Worm (Caenorhabditis elegans) whole organism, late embryonic: ENCODE data around the gene nekl-4.
A peak's percentile ranks its signal among the peaks of the same experiment; 100 is the strongest.

Experiments used
- F13H6.1 ChIP-seq: sonication (generic microtip); optimal IDR thresholded peaks from 2 replicates; lab custom pipeline; 2016; ENCODE audit warnings: missing genetic modification characterization, missing compliant biosample characterization
- K02D7.2 ChIP-seq: sonication (generic microtip); optimal IDR thresholded peaks from 2 replicates; lab custom pipeline; 2017; ENCODE audit warnings: mild to moderate bottlenecking, missing genetic modification characterization, missing compliant biosample characterization
- K09A11.1 ChIP-seq: sonication (generic microtip); optimal IDR thresholded peaks from 2 replicates; lab custom pipeline; 2017; ENCODE audit warnings: antibody characterized with exemption, mild to moderate bottlenecking, missing genetic modification characterization, missing compliant biosample characterization; ENCODE audit not compliant: insufficient read depth
- T23F11.4 ChIP-seq: fragments of 200-800 bp; sonication (Bioruptor generic); optimal IDR thresholded peaks from 2 replicates; lab custom pipeline; 2018; ENCODE audit warnings: mild to moderate bottlenecking, missing genetic modification characterization, missing compliant biosample characterization
- Y22D7AL.16 ChIP-seq: sonication (generic microtip); optimal IDR thresholded peaks from 2 replicates; lab custom pipeline; 2016; ENCODE audit warnings: missing genetic modification characterization, missing compliant biosample characterization
- ahr-1 ChIP-seq: sonication (generic microtip); optimal IDR thresholded peaks from 2 replicates; lab custom pipeline; 2016; ENCODE audit warnings: missing genetic modification characterization, missing compliant biosample characterization
- ama-1 ChIP-seq: fragments of 150-350 bp; optimal IDR thresholded peaks from 2 replicates; lab custom pipeline; 2014
- ceh-22 ChIP-seq: sonication (generic microtip); optimal IDR thresholded peaks from 2 replicates; lab custom pipeline; 2017; ENCODE audit warnings: missing biosample characterization, missing genetic modification characterization
- ceh-24 ChIP-seq: sonication (generic microtip); optimal IDR thresholded peaks from 2 replicates; lab custom pipeline; 2016; ENCODE audit warnings: mild to moderate bottlenecking, missing genetic modification characterization, missing compliant biosample characterization
- ceh-30 ChIP-seq: fragments of 150-350 bp; optimal IDR thresholded peaks from 2 replicates; lab custom pipeline; 2014; ENCODE audit warnings: missing biosample characterization, missing genetic modification characterization
- ceh-34 ChIP-seq: sonication (generic microtip); optimal IDR thresholded peaks from 2 replicates; lab custom pipeline; 2016; ENCODE audit warnings: mild to moderate bottlenecking, missing genetic modification characterization, missing compliant biosample characterization
- ceh-48 ChIP-seq: sonication (generic microtip); optimal IDR thresholded peaks from 2 replicates; lab custom pipeline; 2016; ENCODE audit warnings: missing genetic modification characterization, inconsistent platforms, missing compliant biosample characterization
- ceh-6 ChIP-seq: fragments of 200-800 bp; sonication (Bioruptor generic); optimal IDR thresholded peaks from 2 replicates; lab custom pipeline; 2018; ENCODE audit warnings: mild to moderate bottlenecking, missing genetic modification characterization, missing compliant biosample characterization
- ceh-9 ChIP-seq: sonication (generic microtip); optimal IDR thresholded peaks from 2 replicates; lab custom pipeline; 2016; ENCODE audit warnings: mild to moderate bottlenecking, missing genetic modification characterization, inconsistent platforms, missing compliant biosample characterization
- che-1 ChIP-seq: sonication (generic microtip); optimal IDR thresholded peaks from 2 replicates; lab custom pipeline; 2016; ENCODE audit warnings: mild to moderate bottlenecking, missing genetic modification characterization, missing compliant biosample characterization
- ets-4 ChIP-seq: sonication (generic microtip); optimal IDR thresholded peaks from 2 replicates; lab custom pipeline; 2016; ENCODE audit warnings: missing genetic modification characterization, missing compliant biosample characterization
- eyg-1 ChIP-seq: sonication (generic microtip); optimal IDR thresholded peaks from 2 replicates; lab custom pipeline; 2016; ENCODE audit warnings: missing genotype, missing genetic modification characterization, missing compliant biosample characterization
- fax-1 ChIP-seq: sonication (generic microtip); optimal IDR thresholded peaks from 2 replicates; lab custom pipeline; 2016; ENCODE audit warnings: missing genotype, missing genetic modification characterization, missing compliant biosample characterization
- gmeb-2 ChIP-seq: sonication (generic microtip); optimal IDR thresholded peaks from 2 replicates; lab custom pipeline; 2016; ENCODE audit warnings: missing genetic modification characterization, inconsistent platforms, missing compliant biosample characterization
- hlh-13 ChIP-seq: fragments of 200-800 bp; sonication (Bioruptor generic); optimal IDR thresholded peaks from 2 replicates; lab custom pipeline; 2018; ENCODE audit warnings: mild to moderate bottlenecking, missing genetic modification characterization, missing compliant biosample characterization
- hlh-30 ChIP-seq: sonication (generic microtip); optimal IDR thresholded peaks from 2 replicates; lab custom pipeline; 2017; ENCODE audit warnings: antibody characterized with exemption, missing genetic modification characterization, missing compliant biosample characterization; ENCODE audit not compliant: insufficient read depth
- hlh-8 ChIP-seq: sonication (generic microtip); optimal IDR thresholded peaks from 2 replicates; lab custom pipeline; 2016; ENCODE audit warnings: missing genotype, missing genetic modification characterization, missing compliant biosample characterization
- lim-6 ChIP-seq: sonication (generic microtip); optimal IDR thresholded peaks from 2 replicates; lab custom pipeline; 2016; ENCODE audit warnings: missing genetic modification characterization, missing compliant biosample characterization
- lin-11 ChIP-seq: fragments of 200-800 bp; sonication (Bioruptor generic); optimal IDR thresholded peaks from 2 replicates; lab custom pipeline; 2018; ENCODE audit warnings: mild to moderate bottlenecking, missing genetic modification characterization, missing compliant biosample characterization
- madf-2 ChIP-seq: sonication (generic microtip); optimal IDR thresholded peaks from 2 replicates; lab custom pipeline; 2017; ENCODE audit warnings: missing genetic modification characterization, missing compliant biosample characterization
- mec-3 ChIP-seq: sonication (generic microtip); optimal IDR thresholded peaks from 2 replicates; lab custom pipeline; 2016; ENCODE audit warnings: borderline replicate concordance, missing genetic modification characterization, missing compliant biosample characterization
- nfya-1 ChIP-seq: sonication (generic microtip); optimal IDR thresholded peaks from 2 replicates; lab custom pipeline; 2017; ENCODE audit warnings: missing genetic modification characterization, mild to moderate bottlenecking, missing compliant biosample characterization, antibody characterized with exemption, moderate library complexity
- npax-4 ChIP-seq: sonication (generic microtip); optimal IDR thresholded peaks from 2 replicates; lab custom pipeline; 2016; ENCODE audit warnings: missing genetic modification characterization, missing compliant biosample characterization
- pat-9 ChIP-seq: fragments of 200-800 bp; sonication (Bioruptor generic); optimal IDR thresholded peaks from 2 replicates; lab custom pipeline; 2018; ENCODE audit warnings: mild to moderate bottlenecking, missing genetic modification characterization, moderate library complexity, missing compliant biosample characterization
- pax-1 ChIP-seq: fragments of 150-350 bp; optimal IDR thresholded peaks from 2 replicates; lab custom pipeline; 2014; ENCODE audit warnings: missing biosample characterization, missing genetic modification characterization
- pha-2 ChIP-seq: sonication (generic microtip); optimal IDR thresholded peaks from 2 replicates; lab custom pipeline; 2017; ENCODE audit warnings: mild to moderate bottlenecking, missing genetic modification characterization, missing compliant biosample characterization
- pqm-1 ChIP-seq: sonication (generic microtip); optimal IDR thresholded peaks from 2 replicates; lab custom pipeline; 2016; ENCODE audit warnings: missing genetic modification characterization, missing compliant biosample characterization
- pros-1 ChIP-seq: fragments of 150-350 bp; optimal IDR thresholded peaks from 2 replicates; lab custom pipeline; 2014; ENCODE audit warnings: missing biosample characterization, missing genetic modification reagents, missing genetic modification characterization
- sox-2 ChIP-seq: fragments of 200-800 bp; sonication (Bioruptor generic); IDR thresholded peaks from 2 replicates; pipeline ENCODE4 v1.3.6; 2022; ENCODE audit warnings: missing genetic modification reagents, missing genetic modification characterization, missing compliant biosample characterization
- sox-4 ChIP-seq: sonication (generic microtip); optimal IDR thresholded peaks from 2 replicates; lab custom pipeline; 2017; ENCODE audit warnings: mild to moderate bottlenecking, missing genetic modification characterization, inconsistent platforms, missing compliant biosample characterization
- tbx-7 ChIP-seq: sonication (generic microtip); optimal IDR thresholded peaks from 2 replicates; lab custom pipeline; 2016; ENCODE audit warnings: missing genotype, missing genetic modification characterization, missing compliant biosample characterization
- ttx-3 ChIP-seq: sonication (generic microtip); optimal IDR thresholded peaks from 2 replicates; lab custom pipeline; 2016; ENCODE audit warnings: missing genetic modification reagents, missing genetic modification characterization, missing compliant biosample characterization
- unc-42 ChIP-seq: sonication (generic microtip); optimal IDR thresholded peaks from 2 replicates; lab custom pipeline; 2016; ENCODE audit warnings: missing genotype, missing genetic modification characterization, missing compliant biosample characterization
- unc-86 ChIP-seq: sonication (generic microtip); optimal IDR thresholded peaks from 2 replicates; lab custom pipeline; 2016; ENCODE audit warnings: missing genetic modification characterization, missing compliant biosample characterization
- zip-5 ChIP-seq: sonication (generic microtip); optimal IDR thresholded peaks from 2 replicates; lab custom pipeline; 2016; ENCODE audit warnings: missing genetic modification characterization, missing compliant biosample characterization
- ztf-16 ChIP-seq: sonication (generic microtip); optimal IDR thresholded peaks from 2 replicates; lab custom pipeline; 2017; ENCODE audit warnings: missing genetic modification characterization, missing compliant biosample characterization

nekl-4 gene

ce11 chrIII:5478011-5478410 lies 39.3 kb downstream of the nekl-4 start, which contains the start of gene R02F2.10:
R02F2.10 (plus strand) TSS chrIII:5478311.
- TF ChIP-seq ahr-1 = no peak
- no peak for TF ChIP-seq ama-1
- TF ChIP-seq K02D7.2 (tag; lab: Kevin White, UChicago) = no peak
- TF ChIP-seq ceh-9 (tag; lab: Kevin White, UChicago) = no peak
- no peak for TF ChIP-seq mec-3 (tag; lab: Kevin White, UChicago)
- no peak for TF ChIP-seq ceh-34 (tag; lab: Kevin White, UChicago)
- no peak for TF ChIP-seq F13H6.1 (tag; lab: Kevin White, UChicago)
- no peak for TF ChIP-seq che-1
- TF ChIP-seq unc-42 (tag; lab: Kevin White, UChicago) = no peak

DNA sequence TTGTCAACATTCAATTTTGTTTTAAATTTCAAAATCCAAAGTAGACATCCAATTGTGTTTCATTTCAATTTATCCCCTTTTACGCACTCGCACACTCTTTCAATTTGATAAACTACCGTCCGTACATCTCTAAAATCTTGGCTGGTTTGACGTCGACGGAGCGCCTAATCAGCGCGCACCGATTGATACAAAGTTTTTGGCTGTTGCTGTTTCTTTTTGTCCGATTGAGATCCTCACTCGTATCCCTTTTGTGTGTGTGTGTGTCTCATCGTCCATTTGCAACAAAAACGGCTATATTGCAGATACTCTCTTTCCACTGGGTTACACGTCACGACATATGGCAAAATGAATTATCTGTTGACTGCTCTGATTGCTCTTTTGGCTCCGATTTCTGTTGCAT lies 43.1 kb downstream of the nekl-4 start, which contains the start of gene lon-1:
Gene lon-1 (plus strand): TSS at position 301 of the 400 bp plus-strand sequence.
- TF ChIP-seq pha-2 (tag; lab: Kevin White, UChicago) = no peak
- TF ChIP-seq pros-1 (tag; lab: Kevin White, UChicago) = no peak
- no peak for TF ChIP-seq ceh-22 (tag; lab: Kevin White, UChicago)

ce11 chrIII:5472693-5473092 lies 44.6 kb downstream of the nekl-4 start:
- TF ChIP-seq zip-5 (tag; lab: Kevin White, UChicago) (no peak), pat-9 (tag; lab: Kevin White, UChicago) (no peak), pha-2 (tag; lab: Kevin White, UChicago) (no peak), fax-1 (no peak), gmeb-2 (no peak), ceh-6 (GFP tag; lab: Kevin White, UChicago) (no peak), hlh-8 (tag; lab: Kevin White, UChicago) (no peak), ets-4 (no peak), lin-11 (tag; lab: Kevin White, UChicago) (no peak)

DNA sequence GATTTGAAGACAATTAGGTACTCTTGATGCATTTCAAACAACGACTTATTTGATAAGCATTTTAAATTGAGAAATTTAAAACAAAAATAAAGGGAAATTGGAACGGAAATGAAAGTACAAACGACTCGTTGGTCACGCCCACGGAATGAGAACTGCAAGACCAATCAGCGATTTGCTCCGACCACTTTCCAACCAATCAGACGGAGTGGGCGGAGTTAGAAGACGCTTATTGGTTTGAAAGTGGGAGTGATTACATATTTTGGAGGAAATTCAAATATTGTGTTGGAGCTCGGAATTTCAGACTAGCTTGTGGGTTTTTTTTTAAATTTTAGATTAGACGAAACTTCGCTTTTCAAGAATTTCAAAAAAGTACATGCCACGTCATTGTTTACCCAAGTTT lies 48.2 kb downstream of the nekl-4 start:
- TF ChIP-seq hlh-13 (GFP tag; lab: Kevin White, UChicago) = no peak
- TF ChIP-seq madf-2 (tag; lab: Kevin White, UChicago) = no peak
- peak; percentile 96 for TF ChIP-seq nfya-1 (tag; lab: Kevin White, UChicago)
- no peak for TF ChIP-seq sox-4
- TF ChIP-seq, all 69 proteins: peak for 1

- no peak for TF ChIP-seq pax-1 (tag; lab: Kevin White, UChicago)
- TF ChIP-seq tbx-7 (tag; lab: Kevin White, UChicago) = no peak
- no peak for TF ChIP-seq ceh-48 (tag; lab: Kevin White, UChicago)
- no peak for TF ChIP-seq fax-1
- TF ChIP-seq lim-6 (tag; lab: Kevin White, UChicago) = no peak
- no peak for TF ChIP-seq Y22D7AL.16 (tag; lab: Kevin White, UChicago)
- no peak for TF ChIP-seq K09A11.1 (tag; lab: Kevin White, UChicago)
- TF ChIP-seq unc-86 (tag; lab: Kevin White, UChicago) = no peak
- TF ChIP-seq pqm-1 (tag; lab: Kevin White, UChicago) = no peak
Measured at ce11 chrIII:5464850-5465249, 52.5 kb downstream of the nekl-4 start.

- TF ChIP-seq ceh-9 (tag; lab: Kevin White, UChicago) (no peak), eyg-1 (tag; lab: Kevin White, UChicago) (no peak), npax-4 (no peak), sox-2 (no peak), ttx-3 (tag; lab: Kevin White, UChicago) (no peak), ztf-16 (tag; lab: Kevin White, UChicago) (no peak), ceh-24 (tag; lab: Kevin White, UChicago) (no peak), hlh-30 (tag; lab: Kevin White, UChicago) (no peak), ceh-30 (tag; lab: Kevin White, UChicago) (no peak), ceh-48 (tag; lab: Kevin White, UChicago) (no peak), lin-11 (tag; lab: Kevin White, UChicago) (no peak), zip-5 (tag; lab: Kevin White, UChicago) (no peak), T23F11.4 (GFP tag; lab: Kevin White, UChicago) (no peak), sox-4 (no peak)
- TF ChIP-seq, all 69 proteins: peak for 0
Measured at ce11 chrIII:5464077-5464476, 53.2 kb downstream of the nekl-4 start, which contains the start of gene F48E8.2. F48E8.2 (plus strand) TSS chrIII:5464377.
